Worm (Caenorhabditis elegans) whole organism, L1 larva: ENCODE results near the gene Y71H2AR.2.

Experiments used
- F16B12.6 ChIP-seq: fragments of 150-350 bp; optimal IDR thresholded peaks from 2 replicates; lab custom pipeline; 2014; ENCODE audit warnings: missing biosample characterization, missing genetic modification characterization
- Y116A8C.19 ChIP-seq: sonication (generic microtip); optimal IDR thresholded peaks from 2 replicates; lab custom pipeline; 2016; ENCODE audit warnings: missing compliant biosample characterization, missing genetic modification characterization, borderline replicate concordance
- alr-1 ChIP-seq: fragments of 200-800 bp; sonication (Bioruptor generic); optimal IDR thresholded peaks from 2 replicates; lab custom pipeline; 2018; ENCODE audit warnings: borderline replicate concordance, mild to moderate bottlenecking, missing genetic modification characterization, missing compliant biosample characterization
- aly-2 ChIP-seq: fragments of 150-350 bp; optimal IDR thresholded peaks from 2 replicates; lab custom pipeline; 2014; ENCODE audit warnings: missing biosample characterization, missing genetic modification characterization
- blmp-1 ChIP-seq: fragments of 150-350 bp; optimal IDR thresholded peaks from 2 replicates; lab custom pipeline; 2014; ENCODE audit warnings: missing biosample characterization, missing genetic modification characterization
- ceh-63 ChIP-seq: fragments of 200-800 bp; sonication (Bioruptor generic); optimal IDR thresholded peaks from 2 replicates; lab custom pipeline; 2018; ENCODE audit warnings: mild to moderate bottlenecking, missing genetic modification characterization, missing compliant biosample characterization
- ceh-8 ChIP-seq: fragments of 200-800 bp; sonication (Bioruptor generic); optimal IDR thresholded peaks from 2 replicates; lab custom pipeline; 2018; ENCODE audit warnings: mild to moderate bottlenecking, missing genetic modification characterization, moderate library complexity, missing compliant biosample characterization
- ceh-82 ChIP-seq, 3 experiments: fragments of 150-350 bp in 1 of 3; sonication (generic microtip) in 2 of 3; optimal IDR thresholded peaks; 2 replicates each; lab custom pipeline; 2014 to 2017; ENCODE audit warnings: missing biosample characterization in 3 of 3, missing genetic modification characterization in 3 of 3
- ceh-88 ChIP-seq: fragments of 200-800 bp; sonication (Bioruptor generic); IDR thresholded peaks from 2 replicates; pipeline ENCODE4 v1.3.6; 2022; ENCODE audit warnings: missing genetic modification characterization, missing compliant biosample characterization
- ceh-90 ChIP-seq: sonication (generic microtip); optimal IDR thresholded peaks from 2 replicates; lab custom pipeline; 2016; ENCODE audit warnings: missing genetic modification characterization, missing compliant biosample characterization
- dsc-1 ChIP-seq: sonication (generic microtip); optimal IDR thresholded peaks from 2 replicates; lab custom pipeline; 2016; ENCODE audit warnings: mild to moderate bottlenecking, missing genetic modification characterization, missing compliant biosample characterization
- elt-2 ChIP-seq: sonication (generic microtip); optimal IDR thresholded peaks from 2 replicates; lab custom pipeline; 2016; ENCODE audit warnings: missing genetic modification characterization, mild to moderate bottlenecking, inconsistent platforms, missing compliant biosample characterization, missing genetic modification reagents
- ets-5 ChIP-seq: fragments of 200-800 bp; sonication (Bioruptor generic); IDR thresholded peaks from 2 replicates; pipeline ENCODE4 v1.3.6; 2022; ENCODE audit warnings: missing genetic modification characterization, missing compliant biosample characterization
- fkh-8 ChIP-seq: sonication (generic microtip); optimal IDR thresholded peaks from 2 replicates; lab custom pipeline; 2016; ENCODE audit warnings: mild to moderate bottlenecking, missing genetic modification characterization, missing compliant biosample characterization
- fos-1 ChIP-seq: fragments of 150-350 bp; optimal IDR thresholded peaks from 2 replicates; lab custom pipeline; 2014; ENCODE audit warnings: missing biosample characterization, missing genetic modification characterization
- grh-1 ChIP-seq: fragments of 200-800 bp; sonication (Bioruptor generic); IDR thresholded peaks from 2 replicates; pipeline ENCODE4 v1.3.6; 2022; ENCODE audit warnings: missing genetic modification reagents, missing genetic modification characterization, missing compliant biosample characterization
- hlh-17 ChIP-seq: fragments of 200-800 bp; sonication (Bioruptor generic); optimal IDR thresholded peaks from 2 replicates; lab custom pipeline; 2018; ENCODE audit warnings: missing genetic modification characterization, mild to moderate bottlenecking, missing compliant biosample characterization, moderate library complexity, borderline replicate concordance
- hlh-4 ChIP-seq: sonication (generic microtip); optimal IDR thresholded peaks from 2 replicates; lab custom pipeline; 2016; ENCODE audit warnings: mild to moderate bottlenecking, missing genetic modification characterization, missing compliant biosample characterization
- hpl-2 ChIP-seq: fragments of 150-350 bp; optimal IDR thresholded peaks from 2 replicates; lab custom pipeline; 2014; ENCODE audit warnings: missing biosample characterization, missing genetic modification reagents, missing genetic modification characterization
- irx-1 ChIP-seq: sonication (generic microtip); optimal IDR thresholded peaks from 2 replicates; lab custom pipeline; 2016; ENCODE audit warnings: missing genetic modification characterization, missing compliant biosample characterization
- lin-35 ChIP-seq, 2 experiments: fragments of 150-350 bp; optimal IDR thresholded peaks; 2 replicates each; lab custom pipeline; 2014; ENCODE audit warnings: missing biosample characterization in 2 of 2, missing genetic modification characterization in 2 of 2, missing genetic modification reagents in 2 of 2
- lin-39 ChIP-seq: fragments of 150-350 bp; optimal IDR thresholded peaks from 2 replicates; lab custom pipeline; 2014; ENCODE audit warnings: missing biosample characterization, missing genetic modification reagents, missing genetic modification characterization
- lsy-2 ChIP-seq, 2 experiments: fragments of 150-350 bp; optimal IDR thresholded peaks; 2 replicates each; lab custom pipeline; 2014; ENCODE audit warnings: missing biosample characterization in 2 of 2, missing genetic modification characterization in 2 of 2
- mab-9 ChIP-seq: fragments of 200-800 bp; sonication (Bioruptor generic); IDR thresholded peaks from 2 replicates; pipeline ENCODE4 v1.3.6; 2022; ENCODE audit warnings: missing genetic modification reagents, missing genetic modification characterization, missing compliant biosample characterization
- nhr-11 ChIP-seq: fragments of 150-350 bp; optimal IDR thresholded peaks from 2 replicates; lab custom pipeline; 2014; ENCODE audit warnings: missing biosample characterization, missing genetic modification characterization
- nhr-12 ChIP-seq: sonication (generic microtip); optimal IDR thresholded peaks from 2 replicates; lab custom pipeline; 2017; ENCODE audit warnings: missing biosample characterization, missing genetic modification characterization
- nhr-19 ChIP-seq: fragments of 200-800 bp; sonication (Bioruptor generic); conservative IDR thresholded peaks from 2 replicates; pipeline ENCODE4 v1.3.6; 2022; ENCODE audit warnings: missing genetic modification characterization, missing compliant biosample characterization
- nhr-237 ChIP-seq: fragments of 150-350 bp; optimal IDR thresholded peaks from 2 replicates; lab custom pipeline; 2014; ENCODE audit warnings: missing biosample characterization, missing genetic modification characterization
- nhr-47 ChIP-seq: sonication (generic microtip); optimal IDR thresholded peaks from 2 replicates; lab custom pipeline; 2016; ENCODE audit warnings: mild to moderate bottlenecking, missing genetic modification characterization, moderate library complexity, missing compliant biosample characterization
- nhr-71 ChIP-seq: sonication (generic microtip); optimal IDR thresholded peaks from 2 replicates; lab custom pipeline; 2016; ENCODE audit warnings: mild to moderate bottlenecking, missing genetic modification characterization, moderate library complexity, missing compliant biosample characterization
- nhr-84 ChIP-seq: sonication (generic microtip); optimal IDR thresholded peaks from 2 replicates; lab custom pipeline; 2017; ENCODE audit warnings: missing biosample characterization, missing genetic modification characterization
- pag-3 ChIP-seq: sonication (generic microtip); optimal IDR thresholded peaks from 2 replicates; lab custom pipeline; 2017; ENCODE audit warnings: missing genetic modification characterization, mild to moderate bottlenecking, missing compliant biosample characterization, antibody characterized with exemption, borderline replicate concordance; ENCODE audit not compliant: insufficient read depth
- pax-3 ChIP-seq: fragments of 200-800 bp; sonication (Bioruptor generic); optimal IDR thresholded peaks from 2 replicates; lab custom pipeline; 2018; ENCODE audit warnings: mild to moderate bottlenecking, missing genetic modification characterization, moderate library complexity, missing compliant biosample characterization
- skn-1 ChIP-seq: fragments of 150-350 bp; optimal IDR thresholded peaks from 2 replicates; lab custom pipeline; 2014; ENCODE audit warnings: missing biosample characterization, missing genetic modification characterization
- sox-4 ChIP-seq: sonication (generic microtip); optimal IDR thresholded peaks from 2 replicates; lab custom pipeline; 2016; ENCODE audit warnings: missing genetic modification characterization, missing compliant biosample characterization
- sup-37 ChIP-seq: fragments of 200-800 bp; sonication (Bioruptor generic); optimal IDR thresholded peaks from 2 replicates; lab custom pipeline; 2018; ENCODE audit warnings: mild to moderate bottlenecking, missing genetic modification characterization, missing compliant biosample characterization
- swsn-7 ChIP-seq: sonication (generic microtip); optimal IDR thresholded peaks from 2 replicates; lab custom pipeline; 2016; ENCODE audit warnings: missing genetic modification characterization, missing compliant biosample characterization
- tlp-1 ChIP-seq: fragments of 150-350 bp; optimal IDR thresholded peaks from 2 replicates; lab custom pipeline; 2014; ENCODE audit warnings: missing biosample characterization, missing genetic modification characterization
- unc-62 ChIP-seq: fragments of 150-350 bp; optimal IDR thresholded peaks from 2 replicates; lab custom pipeline; 2014; ENCODE audit warnings: missing biosample characterization, missing genetic modification reagents, missing genetic modification characterization
- unc-86 ChIP-seq: sonication (generic microtip); optimal IDR thresholded peaks from 2 replicates; lab custom pipeline; 2016; ENCODE audit warnings: missing genetic modification characterization, missing compliant biosample characterization
- unc-98 ChIP-seq: fragments of 200-800 bp; sonication (Bioruptor generic); IDR thresholded peaks from 2 replicates; pipeline ENCODE4 v1.3.6; 2022; ENCODE audit warnings: missing genetic modification characterization, missing compliant biosample characterization
- vab-15 ChIP-seq: sonication (generic microtip); optimal IDR thresholded peaks from 2 replicates; lab custom pipeline; 2017; ENCODE audit warnings: missing genotype, mild to moderate bottlenecking, missing genetic modification characterization, missing compliant biosample characterization
- zag-1 ChIP-seq: fragments of 150-350 bp; optimal IDR thresholded peaks from 2 replicates; lab custom pipeline; 2014; ENCODE audit warnings: missing biosample characterization, missing genetic modification characterization

Y71H2AR.2 gene

ce11 chrIII:2871817-2872216 is 31.1 kb upstream of the Y71H2AR.2 start (continued):
- no peak for TF ChIP-seq aly-2 (tag; lab: Kevin White, UChicago)
- no peak for TF ChIP-seq hlh-17 (GFP tag; lab: Kevin White, UChicago)
- TF ChIP-seq ets-5 (GFP tag; lab: Robert Waterston, UW) = no peak
- peak; percentile 61 for TF ChIP-seq nhr-47 (tag; lab: Kevin White, UChicago)
- TF ChIP-seq ceh-88 (GFP tag; lab: Robert Waterston, UW) = no peak
- no peak for TF ChIP-seq ceh-8 (GFP tag; lab: Kevin White, UChicago)
- no peak for TF ChIP-seq zag-1 (tag; lab: Kevin White, UChicago)
- peak; percentile 5 for TF ChIP-seq irx-1 (tag; lab: Kevin White, UChicago)
- no peak for TF ChIP-seq F16B12.6
- TF ChIP-seq lin-35 (GFP tag; optimal IDR thresholded peaks at IDR 0.05; lab: Kevin White, UChicago) = peak; percentile 14 to 77
- peak; percentile 73 for TF ChIP-seq grh-1 (GFP tag; lab: Robert Waterston, UW)
- no peak for TF ChIP-seq dsc-1 (tag; lab: Kevin White, UChicago)
- TF ChIP-seq tlp-1 (tag; lab: Kevin White, UChicago) = no peak
- no peak for TF ChIP-seq pag-3 (tag; lab: Kevin White, UChicago)
- TF ChIP-seq lsy-2 (tag; optimal IDR thresholded peaks at IDR 0.05; lab: Kevin White, UChicago) = peak; percentile 35 to 67
- peak; percentile 39 for TF ChIP-seq lin-39 (tag; lab: Kevin White, UChicago)
- no peak for TF ChIP-seq fos-1 (tag; lab: Kevin White, UChicago)
- TF ChIP-seq unc-62 (GFP tag; lab: Kevin White, UChicago) = no peak
- peak; percentile 46 for TF ChIP-seq swsn-7 (tag; lab: Kevin White, UChicago)
- TF ChIP-seq sup-37 = no peak
- peak; percentile 94 for TF ChIP-seq blmp-1 (tag; lab: Kevin White, UChicago)
- no peak for TF ChIP-seq ceh-63 (GFP tag; lab: Kevin White, UChicago)
- peak; percentile 52 for TF ChIP-seq nhr-19 (GFP tag; lab: Robert Waterston, UW)
- TF ChIP-seq elt-2 (tag; lab: Kevin White, UChicago) = peak; percentile 41
- TF ChIP-seq unc-86 (tag; lab: Kevin White, UChicago) = no peak
- TF ChIP-seq unc-98 (GFP tag; lab: Robert Waterston, UW) = no peak
- no peak for TF ChIP-seq nhr-11 (tag; lab: Kevin White, UChicago)
- no peak for TF ChIP-seq mab-9
- TF ChIP-seq nhr-12 (tag; lab: Kevin White, UChicago) = no peak
- TF ChIP-seq ceh-82 (tag; optimal IDR thresholded peaks at IDR 0.05; lab: Kevin White, UChicago) = peak in 1 of 3 experiments; percentile 19
- TF ChIP-seq nhr-84 (tag; lab: Kevin White, UChicago) = no peak
- no peak for TF ChIP-seq ceh-90 (tag; lab: Kevin White, UChicago)
- peak; percentile 39 for TF ChIP-seq skn-1
- TF ChIP-seq nhr-237 (tag; lab: Kevin White, UChicago) = no peak
- peak; percentile 87 for TF ChIP-seq nhr-71 (tag; lab: Kevin White, UChicago)
- TF ChIP-seq alr-1 = no peak
- no peak for TF ChIP-seq Y116A8C.19 (tag; lab: Kevin White, UChicago)
- no peak for TF ChIP-seq sox-4 (tag; lab: Kevin White, UChicago)
- TF ChIP-seq pax-3 (tag; lab: Kevin White, UChicago) = no peak
- peak; percentile 74 for TF ChIP-seq vab-15 (tag; lab: Kevin White, UChicago)
- TF ChIP-seq hpl-2 (GFP tag; lab: Kevin White, UChicago) = no peak
- no peak for TF ChIP-seq fkh-8 (tag; lab: Kevin White, UChicago)
- TF ChIP-seq hlh-4 = no peak
